Fruit fly (Drosophila melanogaster): ENCODE results near the gene CG17294.
A peak's percentile ranks its signal among the peaks of the same experiment; 100 is the strongest.

The CG17294 gene

DNA sequence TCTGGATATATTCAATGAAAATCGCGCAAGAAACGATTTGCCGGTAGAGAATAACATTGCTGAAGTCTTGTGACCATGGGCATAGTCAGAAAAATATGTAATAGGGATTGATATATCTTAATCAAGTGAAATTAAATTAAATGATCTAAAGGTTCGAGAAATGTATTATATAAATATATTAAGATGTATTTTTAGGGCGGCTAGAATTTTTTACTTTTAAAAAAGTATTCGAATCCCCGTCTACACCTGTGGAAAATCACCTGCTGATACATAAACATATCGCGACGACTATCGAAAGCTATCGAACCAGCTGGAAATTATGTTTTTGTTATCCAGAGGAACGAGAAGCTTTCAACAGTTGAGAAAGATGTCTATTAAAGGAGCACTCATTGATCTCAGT is at the start of gene CG17294, which contains the start of gene CG13390 (continued):
- TF ChIP-seq dmrt11E (tag; optimal IDR thresholded peaks at IDR 0.05) (peak; percentile 99), Hr39 (optimal IDR thresholded peaks at IDR 0.05) (no peak), az2 (GFP tag; optimal IDR thresholded peaks at IDR 0.05) (peak; percentile 99), CG4404 (GFP tag; IDR thresholded peaks at IDR 0.05) (peak; percentile 99), CkIIα-i1 (GFP tag; IDR thresholded peaks at IDR 0.05) (peak; percentile 98), caup (GFP tag; optimal IDR thresholded peaks at IDR 0.05; ENCODE audit: severe bottlenecking) (peak; percentile 99), CG18262 (tag; optimal IDR thresholded peaks at IDR 0.05) (peak; percentile 100), wek (GFP tag; optimal IDR thresholded peaks at IDR 0.05) (peak; percentile 94), crol (GFP tag; IDR thresholded peaks at IDR 0.05) (peak; percentile 92), CG13424 (tag; optimal IDR thresholded peaks at IDR 0.05) (peak; percentile 100), CG33557 (GFP tag; optimal IDR thresholded peaks at IDR 0.05) (peak; percentile 99), CG1024 (GFP tag; IDR thresholded peaks at IDR 0.05) (peak; percentile 97), gcm2 (GFP tag; optimal IDR thresholded peaks at IDR 0.05) (peak; percentile 92), zen (tag; optimal IDR thresholded peaks at IDR 0.05) (peak; percentile 99), MTF-1 (GFP tag; optimal IDR thresholded peaks at IDR 0.05; ENCODE audit: borderline replicate concordance) (peak; percentile 99), CG17186 (GFP tag; optimal IDR thresholded peaks at IDR 0.05) (peak; percentile 94), CG15073 (GFP tag; optimal IDR thresholded peaks at IDR 0.05) (peak; percentile 90), Hr78 (GFP tag; optimal IDR thresholded peaks at IDR 0.05) (peak in 1 of 2 experiments; percentile 97), Pdp1 (GFP tag; optimal IDR thresholded peaks at IDR 0.05) (peak; percentile 96 to 97), h (optimal IDR thresholded peaks at IDR 0.05) (no peak), Gug (GFP tag; IDR thresholded peaks at IDR 0.05) (peak; percentile 99), CG11723 (GFP tag; optimal IDR thresholded peaks at IDR 0.05) (peak; percentile 99), nmo (GFP tag; optimal IDR thresholded peaks at IDR 0.05) (peak; percentile 100), CG13624 (GFP tag; optimal IDR thresholded peaks at IDR 0.05) (peak; percentile 97), CG9817 (tag; optimal IDR thresholded peaks at IDR 0.05) (peak; percentile 100), ro (GFP tag; IDR thresholded peaks at IDR 0.05) (peak; percentile 99), CG7786 (GFP tag; optimal IDR thresholded peaks at IDR 0.05) (peak; percentile 91), ERR (GFP tag; optimal IDR thresholded peaks at IDR 0.05) (peak; percentile 84), H15 (GFP tag; IDR thresholded peaks at IDR 0.05) (peak; percentile 100), CG1233 (GFP tag; optimal IDR thresholded peaks at IDR 0.05) (peak; percentile 99), Sin3A (optimal IDR thresholded peaks at IDR 0.05) (no peak), CG5180 (GFP tag; optimal IDR thresholded peaks at IDR 0.05) (peak; percentile 94), pho (GFP tag; optimal IDR thresholded peaks at IDR 0.05) (peak; percentile 95), Dek (tag; optimal IDR thresholded peaks at IDR 0.05) (peak; percentile 100), CG17829 (tag; optimal IDR thresholded peaks at IDR 0.05) (peak; percentile 100), CG7963 (GFP tag; IDR thresholded peaks at IDR 0.05; ENCODE audit: partially characterized antibody) (peak; percentile 58), gce (GFP tag; IDR thresholded peaks at IDR 0.05) (peak; percentile 100), CG7839 (tag; optimal IDR thresholded peaks at IDR 0.05) (peak; percentile 100), CG14667 (GFP tag; IDR thresholded peaks at IDR 0.05) (peak; percentile 99), Ada2b (GFP tag; IDR thresholded peaks at IDR 0.05) (peak; percentile 100), pb (GFP tag; optimal IDR thresholded peaks at IDR 0.05) (peak; percentile 69), Xrp1 (GFP tag; IDR thresholded peaks at IDR 0.05) (peak; percentile 100), Aef1 (GFP tag; IDR thresholded peaks at IDR 0.05) (peak; percentile 100), fru (optimal IDR thresholded peaks at IDR 0.05) (no peak), CG4854 (GFP tag; optimal IDR thresholded peaks at IDR 0.05) (peak; percentile 97), CG7928 (GFP tag; optimal IDR thresholded peaks at IDR 0.05) (peak; percentile 87), grau (tag; optimal IDR thresholded peaks at IDR 0.05) (peak; percentile 99), yki (optimal IDR thresholded peaks at IDR 0.05) (no peak), sima (GFP tag; optimal IDR thresholded peaks at IDR 0.05) (peak; percentile 89), Oaz (GFP tag; IDR thresholded peaks at IDR 0.05) (peak; percentile 99), CG2712 (tag; optimal IDR thresholded peaks at IDR 0.05) (peak; percentile 100), gt (GFP tag; IDR thresholded peaks at IDR 0.05) (peak; percentile 99), HmgD (GFP tag; optimal IDR thresholded peaks at IDR 0.05) (peak; percentile 10)
